Fruit fly (Drosophila melanogaster): ENCODE results near the gene CG32280.

The CG32280 gene

DNA sequence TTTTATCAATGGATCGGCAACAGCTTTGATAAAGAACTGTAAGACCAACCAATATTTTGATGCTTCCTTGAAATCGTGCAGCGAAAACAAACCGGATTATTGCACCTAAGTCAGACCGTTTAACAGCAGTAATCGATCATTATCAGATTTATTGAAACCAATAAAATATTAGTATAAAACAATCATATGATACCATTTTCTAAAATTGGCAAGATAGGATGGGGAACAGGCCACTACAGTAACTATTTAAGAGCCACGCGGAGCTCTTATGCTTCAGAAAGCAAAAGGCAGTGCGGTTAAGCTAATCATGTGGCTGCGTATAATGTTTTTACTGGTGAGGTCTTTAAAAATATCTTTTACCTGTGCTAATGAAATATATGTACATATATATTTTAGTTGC, 21.4 kb downstream of the CG32280 start, which contains the start of gene CG32284:
Gene CG32284 (plus strand): TSS at position 301 of the 400 bp plus-strand sequence.
- TF ChIP-seq CG12768 (GFP tag; optimal IDR thresholded peaks at IDR 0.05): no peak
- no peak for TF ChIP-seq Clk (GFP tag; optimal IDR thresholded peaks at IDR 0.05)
- TF ChIP-seq CG7045 (GFP tag; optimal IDR thresholded peaks at IDR 0.05): no peak
- no peak for TF ChIP-seq CG14711 (tag; optimal IDR thresholded peaks at IDR 0.05)
- no peak for TF ChIP-seq CG5204 (GFP tag; optimal IDR thresholded peaks at IDR 0.05)
- no peak for TF ChIP-seq Hr96 (GFP tag; optimal IDR thresholded peaks at IDR 0.05)
- no peak for TF ChIP-seq ovo (GFP tag; optimal IDR thresholded peaks at IDR 0.05)
- TF ChIP-seq pad (GFP tag; optimal IDR thresholded peaks at IDR 0.05): no peak
- TF ChIP-seq toe (GFP tag; optimal IDR thresholded peaks at IDR 0.05): no peak
- TF ChIP-seq cic (GFP tag; optimal IDR thresholded peaks at IDR 0.05): no peak
- TF ChIP-seq bab1 (GFP tag; optimal IDR thresholded peaks at IDR 0.05): no peak
- no peak for TF ChIP-seq kay (GFP tag; ENCODE audit: borderline replicate concordance)
- no peak for TF ChIP-seq Mnt (GFP tag; optimal IDR thresholded peaks at IDR 0.05)
- TF ChIP-seq CG7101 (tag; optimal IDR thresholded peaks at IDR 0.05): no peak
- no peak for TF ChIP-seq Crg-1 (GFP tag; optimal IDR thresholded peaks at IDR 0.05)
- no peak for TF ChIP-seq CG11617 (GFP tag; optimal IDR thresholded peaks at IDR 0.05)

DNA sequence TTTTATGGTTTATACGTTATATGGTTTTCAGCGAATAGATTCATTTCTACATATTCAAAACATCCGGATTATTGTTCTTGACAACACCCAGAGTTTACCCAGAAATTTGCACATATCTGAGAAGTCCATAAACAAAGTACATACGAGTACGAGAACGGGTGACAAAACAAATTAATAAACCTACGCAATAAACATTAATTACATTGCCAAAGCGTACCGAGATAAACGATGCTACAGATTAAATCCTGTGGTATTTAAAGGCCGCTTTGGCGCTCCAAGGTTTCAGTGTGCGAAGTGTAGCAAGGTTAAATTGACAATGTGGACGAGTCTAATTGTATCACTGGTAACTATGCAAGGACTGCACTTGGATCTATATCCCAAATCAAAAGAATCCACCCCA, 22.3 kb downstream of the CG32280 start, which contains the start of gene CG14957:
Gene CG14957 (plus strand): TSS at position 301 of the 400 bp plus-strand sequence.
- TF ChIP-seq CG7045 (GFP tag; optimal IDR thresholded peaks at IDR 0.05) (peak; percentile 55), CG1620 (GFP tag; optimal IDR thresholded peaks at IDR 0.05) (no peak), CG5204 (GFP tag; optimal IDR thresholded peaks at IDR 0.05) (no peak), Crg-1 (GFP tag; optimal IDR thresholded peaks at IDR 0.05) (no peak), CG12768 (GFP tag; optimal IDR thresholded peaks at IDR 0.05) (peak; percentile 11), cnc (optimal IDR thresholded peaks at IDR 0.05) (no peak), CG11617 (GFP tag; optimal IDR thresholded peaks at IDR 0.05) (no peak), Hr96 (GFP tag; optimal IDR thresholded peaks at IDR 0.05) (no peak), Mnt (GFP tag; optimal IDR thresholded peaks at IDR 0.05) (no peak), bab1 (GFP tag; optimal IDR thresholded peaks at IDR 0.05) (no peak), cic (GFP tag; optimal IDR thresholded peaks at IDR 0.05) (no peak), pad (GFP tag; optimal IDR thresholded peaks at IDR 0.05) (no peak)

dm6 chr3L:3189647-3190046, 24.7 kb downstream of the CG32280 start, which contains the start of the genes CG42525 and CG14958:
Gene CG42525 (minus strand): TSS chr3L:3189747.
Gene CG14958 (plus strand): TSS chr3L:3189978.
- TF ChIP-seq Clk (GFP tag; optimal IDR thresholded peaks at IDR 0.05) (no peak), Hr96 (GFP tag; optimal IDR thresholded peaks at IDR 0.05) (no peak), CG7101 (tag; optimal IDR thresholded peaks at IDR 0.05) (no peak), kay (GFP tag; ENCODE audit: borderline replicate concordance) (no peak), CG14711 (tag; optimal IDR thresholded peaks at IDR 0.05) (no peak), bab1 (GFP tag; optimal IDR thresholded peaks at IDR 0.05) (no peak), CG7045 (GFP tag; optimal IDR thresholded peaks at IDR 0.05) (no peak), pad (GFP tag; optimal IDR thresholded peaks at IDR 0.05) (no peak), CG33017 (tag; optimal IDR thresholded peaks at IDR 0.05) (no peak), CG12768 (GFP tag; optimal IDR thresholded peaks at IDR 0.05) (no peak), CG1620 (GFP tag; optimal IDR thresholded peaks at IDR 0.05) (no peak), CG11617 (GFP tag; optimal IDR thresholded peaks at IDR 0.05) (no peak), Crg-1 (GFP tag; optimal IDR thresholded peaks at IDR 0.05) (no peak), cnc (optimal IDR thresholded peaks at IDR 0.05) (no peak), ovo (GFP tag; optimal IDR thresholded peaks at IDR 0.05) (no peak), CG5204 (GFP tag; optimal IDR thresholded peaks at IDR 0.05) (no peak), tj (GFP tag; optimal IDR thresholded peaks at IDR 0.05) (no peak), toe (GFP tag; optimal IDR thresholded peaks at IDR 0.05) (no peak), Mnt (GFP tag; optimal IDR thresholded peaks at IDR 0.05) (no peak), cic (GFP tag; optimal IDR thresholded peaks at IDR 0.05) (no peak)

DNA sequence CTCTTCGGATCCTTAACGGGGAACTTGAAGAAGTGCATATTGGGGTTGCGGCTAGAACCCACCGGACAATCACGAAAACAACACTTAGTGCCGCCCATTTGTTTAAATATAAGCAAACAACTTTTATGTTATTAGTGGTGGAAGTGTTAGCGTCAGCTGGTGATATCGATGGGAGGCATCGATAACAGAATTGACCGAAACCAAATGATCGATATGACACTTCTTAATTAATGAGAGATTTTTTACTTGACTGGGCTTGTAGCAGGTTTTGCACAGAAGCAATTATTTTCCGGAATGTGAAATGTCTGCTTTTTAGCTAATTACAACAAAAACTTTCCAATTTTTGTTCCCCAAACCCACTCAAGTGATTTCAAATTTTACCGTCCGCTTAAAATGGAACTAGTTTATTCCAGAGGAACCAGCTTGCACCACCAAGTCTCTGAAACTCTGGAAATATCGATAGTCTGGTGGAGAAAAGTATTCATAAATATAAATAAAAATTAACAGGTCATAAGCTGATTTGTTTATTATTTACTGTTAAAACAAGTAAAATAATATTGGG, 27.4 kb downstream of the CG32280 start, which contains the start of gene CG14965:
Gene CG14965 (minus strand): TSS at position 159 of the 562 bp plus-strand sequence.
- TF ChIP-seq CG12768 (GFP tag; optimal IDR thresholded peaks at IDR 0.05) (no peak), toe (GFP tag; optimal IDR thresholded peaks at IDR 0.05) (no peak), Clk (GFP tag; optimal IDR thresholded peaks at IDR 0.05) (no peak), CG33017 (tag; optimal IDR thresholded peaks at IDR 0.05) (no peak), tj (GFP tag; optimal IDR thresholded peaks at IDR 0.05) (no peak), Crg-1 (GFP tag; optimal IDR thresholded peaks at IDR 0.05) (no peak), kay (GFP tag; ENCODE audit: borderline replicate concordance) (no peak), Hr96 (GFP tag; optimal IDR thresholded peaks at IDR 0.05) (no peak), CG7101 (tag; optimal IDR thresholded peaks at IDR 0.05) (no peak), Mnt (GFP tag; optimal IDR thresholded peaks at IDR 0.05) (no peak), pad (GFP tag; optimal IDR thresholded peaks at IDR 0.05) (no peak), CG1620 (GFP tag; optimal IDR thresholded peaks at IDR 0.05) (no peak), cnc (optimal IDR thresholded peaks at IDR 0.05) (no peak), ovo (GFP tag; optimal IDR thresholded peaks at IDR 0.05) (no peak), CG11617 (GFP tag; optimal IDR thresholded peaks at IDR 0.05) (no peak), bab1 (GFP tag; optimal IDR thresholded peaks at IDR 0.05) (no peak), CG7045 (GFP tag; optimal IDR thresholded peaks at IDR 0.05) (no peak), CG14711 (tag; optimal IDR thresholded peaks at IDR 0.05) (no peak)

- TF ChIP-seq CG11617 (GFP tag; optimal IDR thresholded peaks at IDR 0.05): peak; percentile 99
- peak; percentile 99 for TF ChIP-seq CG33017 (tag; optimal IDR thresholded peaks at IDR 0.05)
- TF ChIP-seq Mnt (GFP tag; optimal IDR thresholded peaks at IDR 0.05): peak; percentile 98
- TF ChIP-seq ovo (GFP tag; optimal IDR thresholded peaks at IDR 0.05): peak; percentile 96
- peak; percentile 99 for TF ChIP-seq CG7101 (tag; optimal IDR thresholded peaks at IDR 0.05)
- TF ChIP-seq CG14711 (tag; optimal IDR thresholded peaks at IDR 0.05): peak; percentile 86
- peak; percentile 86 for TF ChIP-seq toe (GFP tag; optimal IDR thresholded peaks at IDR 0.05)
- TF ChIP-seq CG5204 (GFP tag; optimal IDR thresholded peaks at IDR 0.05): peak; percentile 96
- peak; percentile 98 for TF ChIP-seq kay (GFP tag; ENCODE audit: borderline replicate concordance)
- peak; percentile 98 for TF ChIP-seq bab1 (GFP tag; optimal IDR thresholded peaks at IDR 0.05)
- TF ChIP-seq CG1620 (GFP tag; optimal IDR thresholded peaks at IDR 0.05): peak; percentile 91
- peak; percentile 91 for TF ChIP-seq pad (GFP tag; optimal IDR thresholded peaks at IDR 0.05)
- peak; percentile 99 for TF ChIP-seq cic (GFP tag; optimal IDR thresholded peaks at IDR 0.05)
- peak; percentile 92 for TF ChIP-seq Clk (GFP tag; optimal IDR thresholded peaks at IDR 0.05)
- peak; percentile 99 for TF ChIP-seq CG7045 (GFP tag; optimal IDR thresholded peaks at IDR 0.05)
- TF ChIP-seq cnc (optimal IDR thresholded peaks at IDR 0.05): no peak
- TF ChIP-seq CG12768 (GFP tag; optimal IDR thresholded peaks at IDR 0.05): peak; percentile 99
- peak; percentile 99 for TF ChIP-seq Crg-1 (GFP tag; optimal IDR thresholded peaks at IDR 0.05)
- peak; percentile 87 for TF ChIP-seq tj (GFP tag; optimal IDR thresholded peaks at IDR 0.05)
- TF ChIP-seq Hr96 (GFP tag; optimal IDR thresholded peaks at IDR 0.05): peak; percentile 97
These were observed 27.9 kb downstream of the CG32280 start, which contains the start of gene Hsp83 for dm6 chr3L:3192912-3193311. Gene Hsp83 (plus strand): TSS chr3L:3192969.

All from whole organism, adult.